Fruit fly (Drosophila melanogaster): ENCODE measurements around the gene CG10650.
A peak's percentile ranks its signal among the peaks of the same experiment; 100 is the strongest.

The CG10650 gene

dm6 chr2L:18995660-18996417 is at the start of gene CG10650:
Gene CG10650 (minus strand): TSS chr2L:18995934.
- TF ChIP-seq MESR4 (GFP tag; optimal IDR thresholded peaks at IDR 0.05) (no peak), jing (GFP tag; optimal IDR thresholded peaks at IDR 0.05) (no peak), Ets97D (GFP tag; optimal IDR thresholded peaks at IDR 0.05) (no peak), CG10543 (GFP tag; optimal IDR thresholded peaks at IDR 0.05) (peak; percentile 64), pho (GFP tag; optimal IDR thresholded peaks at IDR 0.05) (no peak), CG12299 (tag; optimal IDR thresholded peaks at IDR 0.05) (no peak), CG12659 (GFP tag; optimal IDR thresholded peaks at IDR 0.05) (no peak), CG6689 (GFP tag; IDR thresholded peaks at IDR 0.05) (no peak), GATAe (GFP tag; conservative IDR thresholded peaks at IDR 0.05) (peak; percentile 37), CG2116 (GFP tag; optimal IDR thresholded peaks at IDR 0.05) (no peak), CG17385 (GFP tag; optimal IDR thresholded peaks at IDR 0.05) (no peak), CG34422 (GFP tag; IDR thresholded peaks at IDR 0.05) (no peak), klu (GFP tag; IDR thresholded peaks at IDR 0.05) (no peak), cas (GFP tag; IDR thresholded peaks at IDR 0.05) (no peak), Jarid2 (GFP tag; optimal IDR thresholded peaks at IDR 0.05) (peak; percentile 62), Hmr (GFP tag; optimal IDR thresholded peaks at IDR 0.05) (no peak), Myb (GFP tag; optimal IDR thresholded peaks at IDR 0.05) (no peak), lilli (GFP tag; optimal IDR thresholded peaks at IDR 0.05) (no peak), dati (GFP tag; IDR thresholded peaks at IDR 0.05) (no peak), CG12236 (GFP tag; optimal IDR thresholded peaks at IDR 0.05) (no peak), CG13424 (tag; optimal IDR thresholded peaks at IDR 0.05) (no peak), gsb (GFP tag; IDR thresholded peaks at IDR 0.05) (no peak), CG34376 (GFP tag; optimal IDR thresholded peaks at IDR 0.05) (peak; percentile 17), chinmo (GFP tag; IDR thresholded peaks at IDR 0.05; ENCODE audit: partially characterized antibody) (peak; percentile 78; the same call in 2 of the 4 replicates), ash1 (GFP tag; optimal IDR thresholded peaks at IDR 0.05) (no peak), usp (GFP tag; optimal IDR thresholded peaks at IDR 0.05) (no peak), Nf-YC (tag; optimal IDR thresholded peaks at IDR 0.05) (peak; percentile 12), cg (GFP tag; optimal IDR thresholded peaks at IDR 0.05) (peak; percentile 67), HLH54F (GFP tag; optimal IDR thresholded peaks at IDR 0.05) (no peak), zen2 (GFP tag; IDR thresholded peaks at IDR 0.05; ENCODE audit: partially characterized antibody) (no peak), otp (GFP tag; IDR thresholded peaks at IDR 0.05) (0 out of 3 replicates have a peak, but pooled peaks have one; percentile 19), fd96Cb (tag; optimal IDR thresholded peaks at IDR 0.05) (no peak), oc (tag; optimal IDR thresholded peaks at IDR 0.05) (no peak), Mrtf (GFP tag; IDR thresholded peaks at IDR 0.05) (no peak), grn (GFP tag; optimal IDR thresholded peaks at IDR 0.05) (no peak), aop (GFP tag; IDR thresholded peaks at IDR 0.05) (no peak), Aef1 (GFP tag; IDR thresholded peaks at IDR 0.05) (no peak), lab (GFP tag; optimal IDR thresholded peaks at IDR 0.05) (peak; percentile 47), gsb-n (tag; optimal IDR thresholded peaks at IDR 0.05) (no peak), sr (GFP tag; IDR thresholded peaks at IDR 0.05) (no peak), Xbp1 (GFP tag; optimal IDR thresholded peaks at IDR 0.05) (no peak), CG7372 (GFP tag; IDR thresholded peaks at IDR 0.05) (no peak), dm (GFP tag; optimal IDR thresholded peaks at IDR 0.05) (no peak), tap (tag; optimal IDR thresholded peaks at IDR 0.05) (no peak), CG1647 (GFP tag; optimal IDR thresholded peaks at IDR 0.05) (no peak), CG9876 (GFP tag; optimal IDR thresholded peaks at IDR 0.05) (no peak), CG2120 (GFP tag; optimal IDR thresholded peaks at IDR 0.05) (no peak), wek (GFP tag; optimal IDR thresholded peaks at IDR 0.05) (no peak), az2 (GFP tag; optimal IDR thresholded peaks at IDR 0.05) (no peak), CG6854 (GFP tag; optimal IDR thresholded peaks at IDR 0.05) (no peak)

Data from whole organism, embryonic.